In genomic region chrV:10019934-10020333, ce11 we compare ENCODE assay signal across 6 worm cellular contexts.
TF ChIP-seq lines count a peak whose summit lies in the region.

No protein-coding gene starts in this region.

TF ChIP-seq in whole organism, L1 larva, 84 proteins besides CTCF, POLR2A, EP300 and RAD21 (continues in another document):
- no peak for TF ChIP-seq nhr-12 (tag; optimal IDR thresholded peaks at IDR 0.05; lab: Kevin White, UChicago)
- peak; percentile 74 for TF ChIP-seq lin-14 (GFP tag; optimal IDR thresholded peaks at IDR 0.05; lab: Kevin White, UChicago)
- no peak for TF ChIP-seq unc-86 (tag; optimal IDR thresholded peaks at IDR 0.05; lab: Kevin White, UChicago)
- peak; percentile 52 for TF ChIP-seq fkh-8 (tag; optimal IDR thresholded peaks at IDR 0.05; lab: Kevin White, UChicago)
- TF ChIP-seq lsy-2 (tag; optimal IDR thresholded peaks at IDR 0.05; lab: Kevin White, UChicago): peak in 1 of 2 experiments; percentile 28
- TF ChIP-seq mdl-1 (tag; optimal IDR thresholded peaks at IDR 0.05; lab: Kevin White, UChicago): peak in 1 of 2 experiments; percentile 25
- peak in 1 of 3 experiments; percentile 7 for TF ChIP-seq dpl-1 (GFP tag; optimal IDR thresholded peaks at IDR 0.05; lab: Kevin White, UChicago)
- TF ChIP-seq pqm-1 (tag; optimal IDR thresholded peaks at IDR 0.05; lab: Kevin White, UChicago): no peak
- no peak for TF ChIP-seq isw-1 (GFP tag; IDR thresholded peaks at IDR 0.05; lab: Robert Waterston, UW)
- peak; percentile 43 for TF ChIP-seq nhr-71 (tag; optimal IDR thresholded peaks at IDR 0.05; lab: Kevin White, UChicago)
- TF ChIP-seq mef-2 (tag; optimal IDR thresholded peaks at IDR 0.05; lab: Kevin White, UChicago): no peak
- TF ChIP-seq Y116A8C.19 (tag; optimal IDR thresholded peaks at IDR 0.05; lab: Kevin White, UChicago; ENCODE audit: borderline replicate concordance): no peak
- no peak for TF ChIP-seq grh-1 (GFP tag; IDR thresholded peaks at IDR 0.05; lab: Robert Waterston, UW)
- no peak for TF ChIP-seq ceh-63 (GFP tag; optimal IDR thresholded peaks at IDR 0.05; lab: Kevin White, UChicago)
- TF ChIP-seq snpc-4 (tag; optimal IDR thresholded peaks at IDR 0.05; lab: Kevin White, UChicago): no peak

TF ChIP-seq in whole organism, L2 larva, 48 proteins besides CTCF, POLR2A, EP300 and RAD21:
- TF ChIP-seq lsy-2 (tag; optimal IDR thresholded peaks at IDR 0.05; lab: Kevin White, UChicago): peak in 1 of 2 experiments; percentile 31
- peak; percentile 26 for TF ChIP-seq unc-55 (GFP tag; optimal IDR thresholded peaks at IDR 0.05; lab: Kevin White, UChicago)
- peak; percentile 60 for TF ChIP-seq nhr-129 (tag; optimal IDR thresholded peaks at IDR 0.05; lab: Kevin White, UChicago)
- peak; percentile 59 for TF ChIP-seq sma-9 (GFP tag; optimal IDR thresholded peaks at IDR 0.05; lab: Kevin White, UChicago)
- no peak for TF ChIP-seq sma-9 (tag; optimal IDR thresholded peaks at IDR 0.05; lab: Kevin White, UChicago)
- TF ChIP-seq nhr-11 (tag; optimal IDR thresholded peaks at IDR 0.05; lab: Kevin White, UChicago): no peak
- TF ChIP-seq mdl-1 (tag; optimal IDR thresholded peaks at IDR 0.05; lab: Kevin White, UChicago): peak in 1 of 2 experiments; percentile 47
- peak; percentile 28 for TF ChIP-seq C34F6.9 (tag; optimal IDR thresholded peaks at IDR 0.05; lab: Kevin White, UChicago)
- no peak for TF ChIP-seq gmeb-1 (tag; optimal IDR thresholded peaks at IDR 0.05; lab: Kevin White, UChicago)
- no peak for TF ChIP-seq crh-2 (tag; optimal IDR thresholded peaks at IDR 0.05; lab: Kevin White, UChicago)
- no peak for TF ChIP-seq ztf-4 (tag; optimal IDR thresholded peaks at IDR 0.05; lab: Kevin White, UChicago)
- TF ChIP-seq F13H6.1 (tag; optimal IDR thresholded peaks at IDR 0.05; lab: Kevin White, UChicago): no peak
- TF ChIP-seq lin-11 (tag; optimal IDR thresholded peaks at IDR 0.05; lab: Kevin White, UChicago): no peak
- no peak for TF ChIP-seq dmd-4 (tag; optimal IDR thresholded peaks at IDR 0.05; lab: Kevin White, UChicago)

TF ChIP-seq in whole organism, L3 larva, 47 proteins besides CTCF, POLR2A, EP300 and RAD21:
- TF ChIP-seq R02D3.7 (tag; optimal IDR thresholded peaks at IDR 0.05; lab: Kevin White, UChicago) (no peak), nfya-1 (tag; optimal IDR thresholded peaks at IDR 0.05; lab: Kevin White, UChicago; ENCODE audit: insufficient read depth) (peak; percentile 26), nhr-77 (tag; optimal IDR thresholded peaks at IDR 0.05; lab: Kevin White, UChicago) (no peak), nhr-43 (tag; optimal IDR thresholded peaks at IDR 0.05; lab: Kevin White, UChicago; ENCODE audit: poor library complexity, severe bottlenecking) (no peak), fos-1 (tag; optimal IDR thresholded peaks at IDR 0.05; lab: Kevin White, UChicago) (no peak), daf-12 (tag; optimal IDR thresholded peaks at IDR 0.05; lab: Kevin White, UChicago) (no peak), fkh-2 (tag; optimal IDR thresholded peaks at IDR 0.05; lab: Kevin White, UChicago) (no peak), mdl-1 (tag; optimal IDR thresholded peaks at IDR 0.05; lab: Kevin White, UChicago) (peak; percentile 46), ZK546.5 (tag; optimal IDR thresholded peaks at IDR 0.05; lab: Kevin White, UChicago) (no peak), ceh-16 (tag; optimal IDR thresholded peaks at IDR 0.05; lab: Kevin White, UChicago) (no peak), unc-39 (tag; optimal IDR thresholded peaks at IDR 0.05; lab: Kevin White, UChicago) (no peak), pha-4 (tag; optimal IDR thresholded peaks at IDR 0.05; lab: Kevin White, UChicago) (peak; percentile 94), tbx-2 (tag; optimal IDR thresholded peaks at IDR 0.05; lab: Kevin White, UChicago) (no peak), lin-39 (tag; optimal IDR thresholded peaks at IDR 0.05; lab: Kevin White, UChicago) (peak; percentile 36)

TF ChIP-seq in whole organism, L4 larva, 104 proteins besides CTCF, POLR2A, EP300 and RAD21 (continues in another document):
- TF ChIP-seq hlh-11 (tag; optimal IDR thresholded peaks at IDR 0.05; lab: Kevin White, UChicago) (peak; percentile 64), dmd-6 (GFP tag; IDR thresholded peaks at IDR 0.05; lab: Robert Waterston, UW) (peak; percentile 48; the same call in 1 of the 2 replicates), vab-7 (GFP tag; IDR thresholded peaks at IDR 0.05; lab: Robert Waterston, UW) (0 out of 2 replicates have a peak, but pooled peaks have one; percentile 20), F49E8.2 (tag; optimal IDR thresholded peaks at IDR 0.05; lab: Kevin White, UChicago; ENCODE audit: borderline replicate concordance) (no peak), hmg-1.1 (GFP tag; IDR thresholded peaks at IDR 0.05; lab: Robert Waterston, UW) (no peak), T26A8.4 (GFP tag; IDR thresholded peaks at IDR 0.05; lab: Robert Waterston, UW) (no peak), spr-1 (tag; optimal IDR thresholded peaks at IDR 0.05; lab: Kevin White, UChicago) (no peak), Y105C5A.15 (GFP tag; IDR thresholded peaks at IDR 0.05; lab: Robert Waterston, UW) (peak; percentile 48; the same call in 1 of the 2 replicates), ama-1 (optimal IDR thresholded peaks at IDR 0.05; lab: Kevin White, UChicago) (peak; percentile 0), nhr-11 (tag; optimal IDR thresholded peaks at IDR 0.05; lab: Kevin White, UChicago) (peak; percentile 36), lin-38 (GFP tag; IDR thresholded peaks at IDR 0.05; lab: Robert Waterston, UW) (0 out of 2 replicates have a peak, but pooled peaks have one; percentile 13), rbr-2 (tag; optimal IDR thresholded peaks at IDR 0.05; lab: Kevin White, UChicago) (peak; percentile 58), hlh-30 (tag; optimal IDR thresholded peaks at IDR 0.05; lab: Kevin White, UChicago; ENCODE audit: insufficient read depth) (peak; percentile 87), mdl-1 (tag; optimal IDR thresholded peaks at IDR 0.05; lab: Kevin White, UChicago) (peak; percentile 84 to 88), daf-16 (GFP tag; optimal IDR thresholded peaks at IDR 0.05; lab: Kevin White, UChicago) (peak in 1 of 2 experiments; percentile 63), daf-16 (tag; optimal IDR thresholded peaks at IDR 0.05; lab: Kevin White, UChicago) (peak; percentile 85)

TF ChIP-seq in whole organism, late embryonic, 69 proteins besides CTCF, POLR2A, EP300 and RAD21 (continues in another document):
- TF ChIP-seq zip-5 (tag; optimal IDR thresholded peaks at IDR 0.05; lab: Kevin White, UChicago) (no peak), ets-4 (tag; optimal IDR thresholded peaks at IDR 0.05; lab: Kevin White, UChicago) (no peak), ttx-3 (tag; optimal IDR thresholded peaks at IDR 0.05; lab: Kevin White, UChicago) (no peak), pha-4 (tag; optimal IDR thresholded peaks at IDR 0.05; lab: Kevin White, UChicago) (no peak), fkh-10 (GFP tag; optimal IDR thresholded peaks at IDR 0.05; lab: Kevin White, UChicago) (no peak), ceh-24 (tag; optimal IDR thresholded peaks at IDR 0.05; lab: Kevin White, UChicago) (no peak), unc-3 (GFP tag; conservative IDR thresholded peaks at IDR 0.05; lab: Robert Waterston, UW) (no peak), unc-3 (tag; optimal IDR thresholded peaks at IDR 0.05; lab: Kevin White, UChicago) (no peak), nfya-1 (tag; optimal IDR thresholded peaks at IDR 0.05; lab: Kevin White, UChicago) (peak; percentile 6), fkh-6 (tag; optimal IDR thresholded peaks at IDR 0.05; lab: Kevin White, UChicago) (no peak), ref-2 (tag; optimal IDR thresholded peaks at IDR 0.05; lab: Kevin White, UChicago) (no peak), rnt-1 (tag; optimal IDR thresholded peaks at IDR 0.05; lab: Kevin White, UChicago) (no peak), tbx-2 (tag; optimal IDR thresholded peaks at IDR 0.05; lab: Kevin White, UChicago) (no peak), elt-2 (tag; optimal IDR thresholded peaks at IDR 0.05; lab: Kevin White, UChicago) (no peak), pax-1 (tag; optimal IDR thresholded peaks at IDR 0.05; lab: Kevin White, UChicago) (no peak), hlh-30 (tag; optimal IDR thresholded peaks at IDR 0.05; lab: Kevin White, UChicago; ENCODE audit: insufficient read depth) (peak; percentile 31), nhr-11 (tag; optimal IDR thresholded peaks at IDR 0.05; lab: Kevin White, UChicago) (no peak), F13H6.1 (tag; optimal IDR thresholded peaks at IDR 0.05; lab: Kevin White, UChicago) (no peak), K09A11.1 (tag; optimal IDR thresholded peaks at IDR 0.05; lab: Kevin White, UChicago; ENCODE audit: insufficient read depth) (no peak), ceh-34 (tag; optimal IDR thresholded peaks at IDR 0.05; lab: Kevin White, UChicago) (no peak)

TF ChIP-seq in whole organism, young adult, 124 proteins besides CTCF, POLR2A, EP300 and RAD21 (continues in another document):
- no peak for TF ChIP-seq hrde-1 (tag; optimal IDR thresholded peaks at IDR 0.05; lab: Kevin White, UChicago; ENCODE audit: borderline replicate concordance)
- TF ChIP-seq dpl-1 (GFP tag; optimal IDR thresholded peaks at IDR 0.05; lab: Kevin White, UChicago): no peak
- TF ChIP-seq fkh-3 (tag; optimal IDR thresholded peaks at IDR 0.05; lab: Kevin White, UChicago): no peak
- peak; percentile 10 for TF ChIP-seq chd-7 (tag; optimal IDR thresholded peaks at IDR 0.05; lab: Kevin White, UChicago)
- TF ChIP-seq nhr-179 (tag; optimal IDR thresholded peaks at IDR 0.05; lab: Kevin White, UChicago): no peak
- TF ChIP-seq attf-3 (GFP tag; conservative IDR thresholded peaks at IDR 0.05; lab: Robert Waterston, UW): no peak
- TF ChIP-seq nhr-120 (GFP tag; IDR thresholded peaks at IDR 0.05; lab: Robert Waterston, UW): no peak
- no peak for TF ChIP-seq madf-10 (tag; optimal IDR thresholded peaks at IDR 0.05; lab: Kevin White, UChicago)
- no peak for TF ChIP-seq mes-4 (tag; optimal IDR thresholded peaks at IDR 0.05; lab: Kevin White, UChicago)
- TF ChIP-seq snpc-3.4 (tag; optimal IDR thresholded peaks at IDR 0.05; lab: Kevin White, UChicago): no peak
- TF ChIP-seq bed-2 (GFP tag; IDR thresholded peaks at IDR 0.05; lab: Robert Waterston, UW): no peak
- no peak for TF ChIP-seq ets-4 (GFP tag; optimal IDR thresholded peaks at IDR 0.05; lab: Kevin White, UChicago)
- TF ChIP-seq sea-2 (GFP tag; IDR thresholded peaks at IDR 0.05; lab: Robert Waterston, UW): no peak
- no peak for TF ChIP-seq ztf-18 (tag; optimal IDR thresholded peaks at IDR 0.05; lab: Kevin White, UChicago)
- TF ChIP-seq F57C9.4 (tag; optimal IDR thresholded peaks at IDR 0.05; lab: Kevin White, UChicago): no peak
- peak; percentile 27; the same call in 1 of the 2 replicates for TF ChIP-seq hsf-1 (GFP tag; IDR thresholded peaks at IDR 0.05; lab: Robert Waterston, UW)
- TF ChIP-seq ztf-22 (GFP tag; optimal IDR thresholded peaks at IDR 0.05; lab: Kevin White, UChicago): no peak
- 0 out of 2 replicates have a peak, but pooled peaks have one; percentile 17 for TF ChIP-seq cebp-1 (GFP tag; IDR thresholded peaks at IDR 0.05; lab: Robert Waterston, UW)
- peak; percentile 42 for TF ChIP-seq cebp-1 (tag; optimal IDR thresholded peaks at IDR 0.05; lab: Kevin White, UChicago)
- no peak for TF ChIP-seq sptf-2 (GFP tag; optimal IDR thresholded peaks at IDR 0.05; lab: Kevin White, UChicago)
- no peak for TF ChIP-seq ccch-3 (GFP tag; optimal IDR thresholded peaks at IDR 0.05; lab: Kevin White, UChicago)
- no peak for TF ChIP-seq nhr-90 (tag; optimal IDR thresholded peaks at IDR 0.05; lab: Kevin White, UChicago)
- no peak for TF ChIP-seq F22D6.2 (tag; optimal IDR thresholded peaks at IDR 0.05; lab: Kevin White, UChicago)
